Worm (Caenorhabditis elegans) whole organism, young adult: ENCODE measurements around the gene nspc-10.

Experiments used
- B0035.1 ChIP-seq: sonication (generic microtip); optimal IDR thresholded peaks from 2 replicates; lab custom pipeline; 2016; ENCODE audit warnings: missing genetic modification characterization, mild to moderate bottlenecking, missing compliant biosample characterization, missing genotype, missing genetic modification reagents
- B0261.1 ChIP-seq: sonication (generic microtip); optimal IDR thresholded peaks from 2 replicates; lab custom pipeline; 2016; ENCODE audit warnings: mild to moderate bottlenecking, missing genetic modification characterization, moderate library complexity, missing compliant biosample characterization
- C17E4.6 ChIP-seq: fragments of 200-800 bp; sonication (Bioruptor generic); IDR thresholded peaks from 2 replicates; pipeline ENCODE4 v1.3.6; 2022; ENCODE audit warnings: missing genetic modification reagents, missing genetic modification characterization, missing compliant biosample characterization
- F39B2.1 ChIP-seq: fragments of 200-800 bp; sonication (Bioruptor generic); IDR thresholded peaks from 2 replicates; pipeline ENCODE4 v1.3.6; 2022; ENCODE audit warnings: missing genetic modification reagents, missing genetic modification characterization, missing compliant biosample characterization
- K12H6.12 ChIP-seq: fragments of 200-800 bp; sonication (Bioruptor generic); optimal IDR thresholded peaks from 2 replicates; lab custom pipeline; 2018; ENCODE audit warnings: mild to moderate bottlenecking, missing genetic modification characterization, missing compliant biosample characterization
- T26A5.8 ChIP-seq: sonication (generic microtip); optimal IDR thresholded peaks from 2 replicates; lab custom pipeline; 2016; ENCODE audit warnings: missing genetic modification characterization, missing compliant biosample characterization
- Y79H2A.3 ChIP-seq: fragments of 200-800 bp; sonication (Bioruptor generic); conservative IDR thresholded peaks from 2 replicates; pipeline ENCODE4 v1.3.6; 2022; ENCODE audit warnings: missing genetic modification reagents, missing genetic modification characterization, missing compliant biosample characterization
- Y95B8A.8 ChIP-seq: fragments of 200-800 bp; sonication (Bioruptor generic); IDR thresholded peaks from 2 replicates; pipeline ENCODE4 v1.3.6; 2022; ENCODE audit warnings: missing genetic modification reagents, missing genetic modification characterization, missing compliant biosample characterization
- attf-5 ChIP-seq: fragments of 200-800 bp; sonication (Bioruptor generic); optimal IDR thresholded peaks from 2 replicates; lab custom pipeline; 2018; ENCODE audit warnings: mild to moderate bottlenecking, missing genetic modification characterization, missing compliant biosample characterization
- bed-2 ChIP-seq: fragments of 200-800 bp; sonication (Bioruptor generic); IDR thresholded peaks from 2 replicates; pipeline ENCODE4 v1.3.6; 2022; ENCODE audit warnings: missing genetic modification reagents, missing genetic modification characterization, missing compliant biosample characterization
- ccch-3 ChIP-seq: fragments of 200-800 bp; sonication (Bioruptor generic); optimal IDR thresholded peaks from 2 replicates; lab custom pipeline; 2018; ENCODE audit warnings: mild to moderate bottlenecking, missing genetic modification characterization, missing compliant biosample characterization
- cebp-1 ChIP-seq, 2 experiments: fragments of 200-800 bp in 1 of 2; sonication (Bioruptor generic) in 1 of 2; sonication (generic microtip) in 1 of 2; IDR thresholded peaks in 1 of 2; optimal IDR thresholded peaks in 1 of 2; 2 replicates each; pipeline versions ENCODE4 v1.3.6 to Lab custom; 2017 to 2022; ENCODE audit warnings: missing compliant biosample characterization in 2 of 2, missing genetic modification characterization in 2 of 2, mild to moderate bottlenecking in 1 of 2, missing genetic modification reagents in 1 of 2, moderate library complexity in 1 of 2
- cebp-2 ChIP-seq: fragments of 200-800 bp; sonication (Bioruptor generic); IDR thresholded peaks from 2 replicates; pipeline ENCODE4 v1.3.6; 2022; ENCODE audit warnings: missing genetic modification characterization, missing compliant biosample characterization
- ceh-27 ChIP-seq: fragments of 200-800 bp; sonication (Bioruptor generic); optimal IDR thresholded peaks from 2 replicates; lab custom pipeline; 2018; ENCODE audit warnings: mild to moderate bottlenecking, missing genetic modification characterization, moderate library complexity, missing compliant biosample characterization
- fkh-3 ChIP-seq: sonication (generic microtip); optimal IDR thresholded peaks from 2 replicates; lab custom pipeline; 2016; ENCODE audit warnings: mild to moderate bottlenecking, missing genetic modification characterization, missing compliant biosample characterization
- hlh-12 ChIP-seq: sonication (generic microtip); optimal IDR thresholded peaks from 2 replicates; lab custom pipeline; 2016; ENCODE audit warnings: missing genetic modification characterization, missing compliant biosample characterization
- hlh-26 ChIP-seq: fragments of 200-800 bp; sonication (Bioruptor generic); conservative IDR thresholded peaks from 2 replicates; pipeline ENCODE4 v1.3.6; 2022; ENCODE audit warnings: missing genetic modification reagents, missing genetic modification characterization, missing compliant biosample characterization
- let-526 ChIP-seq: fragments of 200-800 bp; sonication (Bioruptor generic); IDR thresholded peaks from 2 replicates; pipeline ENCODE4 v1.3.6; 2022; ENCODE audit warnings: missing genetic modification reagents, missing genetic modification characterization, missing compliant biosample characterization
- lin-26 ChIP-seq: fragments of 200-800 bp; sonication (Bioruptor generic); IDR thresholded peaks from 2 replicates; pipeline ENCODE4 v1.3.6; 2022; ENCODE audit warnings: missing genetic modification reagents, missing genetic modification characterization, missing compliant biosample characterization
- lin-35 ChIP-seq, 3 experiments: fragments of 150-350 bp in 2 of 3; sonication (generic microtip) in 1 of 3; optimal IDR thresholded peaks; 2 replicates each; lab custom pipeline; 2014 to 2018; ENCODE audit warnings: missing biosample characterization in 3 of 3, missing genetic modification characterization in 3 of 3, missing genetic modification reagents in 3 of 3
- lsy-27 ChIP-seq: sonication (generic microtip); optimal IDR thresholded peaks from 2 replicates; lab custom pipeline; 2017; ENCODE audit warnings: missing genetic modification characterization, mild to moderate bottlenecking, missing compliant biosample characterization, antibody characterized with exemption, missing genotype, borderline replicate concordance; ENCODE audit not compliant: insufficient read depth
- madf-10 ChIP-seq: sonication (generic microtip); optimal IDR thresholded peaks from 2 replicates; lab custom pipeline; 2016; ENCODE audit warnings: mild to moderate bottlenecking, missing genetic modification characterization, missing compliant biosample characterization
- madf-6 ChIP-seq: fragments of 200-800 bp; sonication (Bioruptor generic); IDR thresholded peaks from 2 replicates; pipeline ENCODE4 v1.3.6; 2022; ENCODE audit warnings: missing genetic modification reagents, missing genetic modification characterization, missing compliant biosample characterization
- mcd-1 ChIP-seq: fragments of 200-800 bp; sonication (Bioruptor generic); IDR thresholded peaks from 2 replicates; pipeline ENCODE4 v1.3.6; 2022; ENCODE audit warnings: missing genetic modification reagents, missing genetic modification characterization, missing compliant biosample characterization
- nhr-80 ChIP-seq: sonication (generic microtip); optimal IDR thresholded peaks from 2 replicates; lab custom pipeline; 2016; ENCODE audit warnings: missing genetic modification characterization, missing compliant biosample characterization
- sea-2 ChIP-seq: fragments of 200-800 bp; sonication (Bioruptor generic); IDR thresholded peaks from 2 replicates; pipeline ENCODE4 v1.3.6; 2022; ENCODE audit warnings: missing genetic modification characterization, missing compliant biosample characterization
- snpc-1.3 ChIP-seq: sonication (generic microtip); optimal IDR thresholded peaks from 2 replicates; lab custom pipeline; 2017; ENCODE audit warnings: missing genetic modification characterization, mild to moderate bottlenecking, missing compliant biosample characterization, antibody characterized with exemption, moderate library complexity, missing genotype, missing genetic modification reagents; ENCODE audit not compliant: insufficient read depth
- snpc-4 ChIP-seq, 5 experiments: fragments of 150-350 bp in 1 of 5; sonication (generic microtip) in 4 of 5; optimal IDR thresholded peaks; 2 replicates each; lab custom pipeline; 2014 to 2018; ENCODE audit warnings: missing genetic modification characterization in 5 of 5, missing biosample characterization in 3 of 5, antibody characterized with exemption in 2 of 5, mild to moderate bottlenecking in 2 of 5, missing compliant biosample characterization in 2 of 5, missing genotype in 2 of 5, moderate library complexity in 2 of 5, missing genetic modification reagents in 1 of 5
- somi-1 ChIP-seq: fragments of 200-800 bp; sonication (Bioruptor generic); optimal IDR thresholded peaks from 2 replicates; lab custom pipeline; 2018; ENCODE audit warnings: mild to moderate bottlenecking, missing genetic modification characterization, missing compliant biosample characterization
- tlf-1 ChIP-seq: fragments of 200-800 bp; sonication (Bioruptor generic); optimal IDR thresholded peaks from 2 replicates; lab custom pipeline; 2018; ENCODE audit warnings: mild to moderate bottlenecking, missing genetic modification characterization, missing compliant biosample characterization
- unc-62 ChIP-seq: fragments of 150-350 bp; optimal IDR thresholded peaks from 2 replicates; lab custom pipeline; 2014; ENCODE audit warnings: missing biosample characterization, missing genetic modification reagents, missing genetic modification characterization
- zfh-2 ChIP-seq: fragments of 200-800 bp; sonication (Bioruptor generic); conservative IDR thresholded peaks from 2 replicates; pipeline ENCODE4 v1.3.6; 2022; ENCODE audit warnings: missing genetic modification reagents, missing genetic modification characterization, missing compliant biosample characterization
- zim-3 ChIP-seq: sonication (generic microtip); optimal IDR thresholded peaks from 2 replicates; lab custom pipeline; 2017; ENCODE audit warnings: mild to moderate bottlenecking, missing genetic modification characterization, moderate library complexity, missing compliant biosample characterization
- ztf-18 ChIP-seq: sonication (generic microtip); optimal IDR thresholded peaks from 2 replicates; lab custom pipeline; 2016; ENCODE audit warnings: missing genotype, mild to moderate bottlenecking, missing genetic modification characterization, missing compliant biosample characterization
- ztf-25 ChIP-seq: fragments of 200-800 bp; sonication (Bioruptor generic); IDR thresholded peaks from 2 replicates; pipeline ENCODE4 v1.3.6; 2022; ENCODE audit warnings: missing genetic modification reagents, missing genetic modification characterization, missing compliant biosample characterization
- ztf-28 ChIP-seq: fragments of 200-800 bp; sonication (Bioruptor generic); IDR thresholded peaks from 2 replicates; pipeline ENCODE4 v1.3.6; 2022; ENCODE audit warnings: missing genetic modification reagents, missing genetic modification characterization, missing compliant biosample characterization
- ztf-3 ChIP-seq: fragments of 200-800 bp; sonication (Bioruptor generic); optimal IDR thresholded peaks from 2 replicates; lab custom pipeline; 2018; ENCODE audit warnings: mild to moderate bottlenecking, missing genetic modification characterization, missing compliant biosample characterization
- ztf-6 ChIP-seq: fragments of 200-800 bp; sonication (Bioruptor generic); IDR thresholded peaks from 2 replicates; pipeline ENCODE4 v1.3.6; 2022; ENCODE audit warnings: missing genetic modification reagents, missing genetic modification characterization, missing compliant biosample characterization

The nspc-10 gene

ce11 chrX:12375783-12376182 lies 32.4 kb downstream of the nspc-10 start:
- TF ChIP-seq madf-6 (no peak), cebp-2 (no peak), snpc-4 (GFP tag; optimal IDR thresholded peaks at IDR 0.05; lab: Kevin White, UChicago) (no peak), snpc-4 (tag; optimal IDR thresholded peaks at IDR 0.05; lab: Kevin White, UChicago) (no peak), zim-3 (tag; lab: Kevin White, UChicago) (no peak), Y95B8A.8 (no peak), hlh-26 (GFP tag; lab: Robert Waterston, UW) (no peak), ztf-28 (GFP tag; lab: Robert Waterston, UW) (no peak), ztf-18 (tag; lab: Kevin White, UChicago) (no peak), Y79H2A.3 (GFP tag; lab: Robert Waterston, UW) (no peak), madf-10 (tag; lab: Kevin White, UChicago) (no peak), T26A5.8 (tag; lab: Kevin White, UChicago) (no peak), cebp-1 (GFP tag; IDR thresholded peaks at IDR 0.05; lab: Robert Waterston, UW) (no peak), cebp-1 (tag; optimal IDR thresholded peaks at IDR 0.05; lab: Kevin White, UChicago) (no peak), hlh-12 (tag; lab: Kevin White, UChicago) (no peak), bed-2 (GFP tag; lab: Robert Waterston, UW) (no peak), ztf-3 (no peak), ztf-25 (GFP tag; lab: Robert Waterston, UW) (no peak), K12H6.12 (tag; lab: Kevin White, UChicago) (no peak)

- TF ChIP-seq cebp-2 (no peak), B0035.1 (no peak), ztf-25 (GFP tag; lab: Robert Waterston, UW) (no peak), hlh-26 (GFP tag; lab: Robert Waterston, UW) (no peak), C17E4.6 (GFP tag; lab: Robert Waterston, UW) (no peak), ccch-3 (GFP tag; lab: Kevin White, UChicago) (no peak), somi-1 (no peak), fkh-3 (no peak), F39B2.1 (GFP tag; lab: Robert Waterston, UW) (no peak), lsy-27 (tag; lab: Kevin White, UChicago) (no peak), lin-26 (GFP tag; lab: Robert Waterston, UW) (no peak)
- TF ChIP-seq, all 124 proteins: peak for 0
Measured at ce11 chrX:12378293-12378692, 34.9 kb downstream of the nspc-10 start, which contains the start of gene glb-13. Gene glb-13, minus strand, starts transcription at chrX:12378393.

- TF ChIP-seq ztf-6 (GFP tag; lab: Robert Waterston, UW) (no peak), unc-62 (GFP tag; lab: Kevin White, UChicago) (no peak), mcd-1 (GFP tag; lab: Robert Waterston, UW) (no peak), sea-2 (GFP tag; lab: Robert Waterston, UW) (no peak), attf-5 (no peak), snpc-1.3 (no peak), tlf-1 (GFP tag; lab: Kevin White, UChicago) (no peak), nhr-80 (no peak), ceh-27 (no peak), let-526 (GFP tag; lab: Robert Waterston, UW) (no peak), lin-35 (GFP tag; optimal IDR thresholded peaks at IDR 0.05; lab: Kevin White, UChicago) (no peak), zfh-2 (GFP tag; lab: Robert Waterston, UW) (no peak), B0261.1 (tag; lab: Kevin White, UChicago) (no peak)
Measured at ce11 chrX:12391380-12391779, 48.0 kb downstream of the nspc-10 start, which contains the start of gene nekl-3. Gene nekl-3, minus strand, starts transcription at chrX:12391480.
